Worm (Caenorhabditis elegans): ENCODE data around the gene slc-25A18.2.

- no peak for TF ChIP-seq ztf-29 (GFP tag; IDR thresholded peaks at IDR 0.05)
- TF ChIP-seq cog-1 (tag; optimal IDR thresholded peaks at IDR 0.05) = no peak
- TF ChIP-seq T22C8.4 (GFP tag; IDR thresholded peaks at IDR 0.05) = no peak
- TF ChIP-seq tab-1 (GFP tag; IDR thresholded peaks at IDR 0.05) = no peak
- no peak for TF ChIP-seq ref-1 (GFP tag; conservative IDR thresholded peaks at IDR 0.05)
- TF ChIP-seq klf-2 (GFP tag; conservative IDR thresholded peaks at IDR 0.05) = no peak
- TF ChIP-seq flt-1 (GFP tag; IDR thresholded peaks at IDR 0.05) = no peak
- no peak for TF ChIP-seq ztf-23 (GFP tag; IDR thresholded peaks at IDR 0.05)
Measured at ce11 chrIV:7521591-7521990, 46.8 kb downstream of the slc-25A18.2 start.
